Worm (Caenorhabditis elegans): ENCODE measurements around the gene Y77E11A.8.

DNA sequence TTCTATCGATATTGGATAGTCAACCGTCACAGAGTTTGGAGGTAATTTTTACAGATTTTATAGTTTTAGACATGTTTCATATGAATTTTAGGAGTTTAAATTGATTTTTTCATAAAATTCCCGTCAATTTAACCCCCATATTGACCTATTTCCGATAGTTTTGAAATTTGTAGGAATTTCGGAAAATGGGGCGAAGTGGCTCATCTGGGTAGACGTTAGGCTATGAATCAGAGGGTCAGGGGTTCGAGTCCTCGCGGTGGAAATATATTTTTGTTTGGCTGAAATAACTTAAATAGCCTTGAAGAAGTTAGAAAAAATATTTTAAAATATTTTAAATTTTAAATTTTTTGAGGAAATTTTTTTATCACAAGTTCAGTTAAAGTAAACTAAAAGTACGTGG is 33.4 kb downstream of the Y77E11A.8 start:
- TF ChIP-seq ref-2 (tag; optimal IDR thresholded peaks at IDR 0.05) (no peak), ets-4 (tag; optimal IDR thresholded peaks at IDR 0.05) (no peak), che-1 (tag; optimal IDR thresholded peaks at IDR 0.05) (no peak), pag-3 (tag; optimal IDR thresholded peaks at IDR 0.05; ENCODE audit: borderline replicate concordance) (no peak), elt-4 (tag; optimal IDR thresholded peaks at IDR 0.05) (no peak), pha-4 (tag; optimal IDR thresholded peaks at IDR 0.05) (no peak), rnt-1 (tag; optimal IDR thresholded peaks at IDR 0.05) (no peak), ama-1 (optimal IDR thresholded peaks at IDR 0.05) (no peak), hlh-30 (tag; optimal IDR thresholded peaks at IDR 0.05; ENCODE audit: insufficient read depth) (no peak), elt-2 (tag; optimal IDR thresholded peaks at IDR 0.05) (no peak), pqm-1 (tag; optimal IDR thresholded peaks at IDR 0.05) (no peak), nhr-11 (tag; optimal IDR thresholded peaks at IDR 0.05) (no peak), fkh-10 (GFP tag; optimal IDR thresholded peaks at IDR 0.05) (no peak), unc-42 (tag; optimal IDR thresholded peaks at IDR 0.05) (no peak)

Data from whole organism, late embryonic.